Fruit fly (Drosophila melanogaster) Kc167 (cell line): Measurements from ENCODE around the gene CG9759.

Experiments
- Sin3A ChIP-seq: fragments of >200 bp; optimal IDR thresholded peaks from 2 replicates; lab custom pipeline; 2018; ENCODE audit warnings: missing external identifiers
- h ChIP-seq: fragments of >200 bp; optimal IDR thresholded peaks from 3 replicates; lab custom pipeline; 2018; ENCODE audit warnings: missing external identifiers
- psq ChIP-seq: fragments of >200 bp; optimal IDR thresholded peaks from 2 replicates; lab custom pipeline; 2017; ENCODE audit warnings: missing external identifiers
- ttk ChIP-seq: sonication (Bioruptor generic); optimal IDR thresholded peaks from 2 replicates; lab custom pipeline; 2017; ENCODE audit warnings: missing external identifiers

dm6 chr3R:13609146-13609545 is at the start of gene CG9759:
- TF ChIP-seq Sin3A (lab: Kevin White, UChicago) (no peak), h (no peak), psq (lab: Kevin White, UChicago) (no peak), ttk (lab: Kevin White, UChicago) (no peak)
